Worm (Caenorhabditis elegans) whole organism, young adult: ENCODE measurements around the gene col-75.

Source experiments
- B0019.2 ChIP-seq: fragments of 200-800 bp; sonication (Bioruptor generic); conservative IDR thresholded peaks from 2 replicates; pipeline ENCODE4 v1.3.6; 2022; ENCODE audit warnings: missing genetic modification reagents, missing genetic modification characterization, missing compliant biosample characterization
- athp-1 ChIP-seq: sonication (generic microtip); optimal IDR thresholded peaks from 2 replicates; lab custom pipeline; 2017; ENCODE audit warnings: mild to moderate bottlenecking, missing genetic modification characterization, missing compliant biosample characterization
- ets-4 ChIP-seq: fragments of 200-800 bp; sonication (Bioruptor generic); optimal IDR thresholded peaks from 2 replicates; lab custom pipeline; 2018; ENCODE audit warnings: mild to moderate bottlenecking, missing genetic modification characterization, missing compliant biosample characterization
- hmg-1.2 ChIP-seq: fragments of 200-800 bp; sonication (Bioruptor generic); IDR thresholded peaks from 2 replicates; pipeline ENCODE4 v1.3.6; 2022; ENCODE audit warnings: missing genetic modification reagents, missing genetic modification characterization, missing compliant biosample characterization
- unc-130 ChIP-seq: sonication (generic microtip); optimal IDR thresholded peaks from 2 replicates; lab custom pipeline; 2016; ENCODE audit warnings: missing genetic modification reagents, missing genetic modification characterization, missing compliant biosample characterization

- TF ChIP-seq ets-4 (no peak), athp-1 (no peak), unc-130 (GFP tag; lab: Kevin White, UChicago) (no peak), hmg-1.2 (GFP tag; lab: Robert Waterston, UW) (no peak), B0019.2 (GFP tag; lab: Robert Waterston, UW) (no peak)
Observed at ce11 chrII:6403233-6403632, 22.9 kb upstream of the col-75 start, which contains the start of gene T25D10.1.
